Worm (Caenorhabditis elegans) whole organism, L4 larva: ENCODE measurements around the gene gpb-1.

Source experiments
- F26F4.8 ChIP-seq: fragments of 200-800 bp; sonication (Bioruptor generic); conservative IDR thresholded peaks from 2 replicates; pipeline ENCODE4 v1.3.6; 2022; ENCODE audit warnings: missing genetic modification characterization, missing compliant biosample characterization
- F44E2.7 ChIP-seq: fragments of 200-800 bp; sonication (Bioruptor generic); IDR thresholded peaks from 2 replicates; pipeline ENCODE4 v2.1.2; 2022; ENCODE audit warnings: missing genetic modification characterization, missing compliant biosample characterization
- ZK546.5 ChIP-seq, 2 experiments: sonication (generic microtip); optimal IDR thresholded peaks; 2 replicates each; lab custom pipeline; 2017; ENCODE audit warnings: missing biosample characterization in 2 of 2, missing genetic modification characterization in 2 of 2
- aha-1 ChIP-seq: fragments of 150-350 bp; peaks from one replicate; lab custom pipeline; 2014; ENCODE audit warnings: missing biosample characterization, missing genetic modification characterization
- attf-4 ChIP-seq: sonication (generic microtip); optimal IDR thresholded peaks from 3 replicates; lab custom pipeline; 2017; ENCODE audit warnings: missing biosample characterization, missing genetic modification characterization
- ceh-44 ChIP-seq: fragments of 200-800 bp; sonication (Bioruptor generic); IDR thresholded peaks from 2 replicates; pipeline ENCODE4 v1.3.6; 2022; ENCODE audit warnings: missing genetic modification reagents, missing genetic modification characterization, missing compliant biosample characterization
- cey-2 ChIP-seq: sonication (generic microtip); optimal IDR thresholded peaks from 3 replicates; lab custom pipeline; 2017; ENCODE audit warnings: missing genetic modification characterization, mild to moderate bottlenecking, missing compliant biosample characterization, antibody characterized with exemption, borderline replicate concordance; ENCODE audit not compliant: insufficient read depth
- ctbp-1 ChIP-seq: fragments of 200-800 bp; sonication (Bioruptor generic); IDR thresholded peaks from 2 replicates; pipeline ENCODE4 v1.3.6; 2022; ENCODE audit warnings: missing genetic modification reagents, missing genetic modification characterization, missing compliant biosample characterization
- daf-12 ChIP-seq: fragments of 150-350 bp; optimal IDR thresholded peaks from 2 replicates; lab custom pipeline; 2014; ENCODE audit warnings: missing biosample characterization, missing genetic modification reagents, missing genetic modification characterization
- daf-19 ChIP-seq: fragments of 200-800 bp; sonication (Bioruptor generic); conservative IDR thresholded peaks from 2 replicates; pipeline ENCODE4 v1.3.6; 2022; ENCODE audit warnings: missing genetic modification characterization, missing compliant biosample characterization
- dmd-8 ChIP-seq: fragments of 200-800 bp; sonication (Bioruptor generic); IDR thresholded peaks from 2 replicates; pipeline ENCODE4 v1.3.6; 2022; ENCODE audit warnings: missing genetic modification characterization, missing compliant biosample characterization
- dmd-9 ChIP-seq: fragments of 200-800 bp; sonication (Bioruptor generic); IDR thresholded peaks from 2 replicates; pipeline ENCODE4 v1.3.6; 2022; ENCODE audit warnings: missing genetic modification reagents, missing genetic modification characterization, missing compliant biosample characterization
- egl-43 ChIP-seq: fragments of 200-800 bp; sonication (Bioruptor generic); IDR thresholded peaks from 2 replicates; pipeline ENCODE4 v1.3.6; 2022; ENCODE audit warnings: missing genetic modification reagents, missing genetic modification characterization, missing compliant biosample characterization
- fkh-10 ChIP-seq: fragments of 150-350 bp; optimal IDR thresholded peaks from 2 replicates; lab custom pipeline; 2014; ENCODE audit warnings: missing biosample characterization, missing genetic modification reagents, missing genetic modification characterization
- hlh-11 ChIP-seq: fragments of 200-800 bp; sonication (Bioruptor generic); optimal IDR thresholded peaks from 2 replicates; lab custom pipeline; 2018; ENCODE audit warnings: mild to moderate bottlenecking, missing genetic modification characterization, missing compliant biosample characterization
- hlh-30 ChIP-seq: sonication (generic microtip); optimal IDR thresholded peaks from 2 replicates; lab custom pipeline; 2017; ENCODE audit warnings: antibody characterized with exemption, mild to moderate bottlenecking, missing genetic modification characterization, missing compliant biosample characterization; ENCODE audit not compliant: insufficient read depth
- hmg-1.1 ChIP-seq: fragments of 200-800 bp; sonication (Bioruptor generic); IDR thresholded peaks from 2 replicates; pipeline ENCODE4 v1.3.6; 2022; ENCODE audit warnings: missing genetic modification reagents, missing genetic modification characterization, missing compliant biosample characterization
- jun-1 ChIP-seq: fragments of 150-350 bp; optimal IDR thresholded peaks from 2 replicates; lab custom pipeline; 2014; ENCODE audit warnings: missing biosample characterization, missing genetic modification reagents, missing genetic modification characterization
- lin-38 ChIP-seq: fragments of 200-800 bp; sonication (Bioruptor generic); IDR thresholded peaks from 2 replicates; pipeline ENCODE4 v1.3.6; 2022; ENCODE audit warnings: missing genetic modification reagents, missing genetic modification characterization, missing compliant biosample characterization
- lsy-2 ChIP-seq, 2 experiments: fragments of 150-350 bp in 1 of 2; sonication (generic microtip) in 1 of 2; optimal IDR thresholded peaks; 2 replicates each; lab custom pipeline; 2014 to 2017; ENCODE audit warnings: missing biosample characterization in 2 of 2, missing genetic modification characterization in 2 of 2
- mdt-29 ChIP-seq: fragments of 200-800 bp; sonication (Bioruptor generic); IDR thresholded peaks from 2 replicates; pipeline ENCODE4 v1.3.6; 2022; ENCODE audit warnings: missing genetic modification reagents, missing genetic modification characterization, missing compliant biosample characterization
- mep-1 ChIP-seq: fragments of 150-350 bp; sonication (generic microtip); optimal IDR thresholded peaks from 3 replicates; lab custom pipeline; 2014; ENCODE audit warnings: missing biosample characterization, missing genetic modification characterization
- mes-2 ChIP-seq: sonication (generic microtip); optimal IDR thresholded peaks from 2 replicates; lab custom pipeline; 2016; ENCODE audit warnings: missing genotype, mild to moderate bottlenecking, missing genetic modification characterization, missing compliant biosample characterization; ENCODE audit not compliant: poor library complexity, severe bottlenecking
- mxl-2 ChIP-seq: fragments of 200-800 bp; sonication (Bioruptor generic); conservative IDR thresholded peaks from 2 replicates; pipeline ENCODE4 v1.3.6; 2022; ENCODE audit warnings: missing genetic modification reagents, missing genetic modification characterization, missing compliant biosample characterization
- nhr-41 ChIP-seq: fragments of 200-800 bp; sonication (Bioruptor generic); IDR thresholded peaks from 2 replicates; pipeline ENCODE4 v1.3.6; 2022; ENCODE audit warnings: missing genetic modification reagents, missing genetic modification characterization, missing compliant biosample characterization
- nhr-77 ChIP-seq: fragments of 150-350 bp; optimal IDR thresholded peaks from 2 replicates; lab custom pipeline; 2014; ENCODE audit warnings: missing biosample characterization, missing genetic modification characterization
- php-3 ChIP-seq: fragments of 200-800 bp; sonication (Bioruptor generic); IDR thresholded peaks from 2 replicates; pipeline ENCODE4 v1.3.6; 2022; ENCODE audit warnings: missing genetic modification reagents, missing genetic modification characterization, missing compliant biosample characterization
- rbr-2 ChIP-seq: sonication (generic microtip); optimal IDR thresholded peaks from 2 replicates; lab custom pipeline; 2016; ENCODE audit warnings: missing genotype, missing genetic modification characterization, missing compliant biosample characterization
- set-16 ChIP-seq: fragments of 200-800 bp; sonication (Bioruptor generic); IDR thresholded peaks from 2 replicates; pipeline ENCODE4 v1.3.6; 2022; ENCODE audit warnings: missing genetic modification reagents, missing genetic modification characterization, missing compliant biosample characterization
- tra-1 ChIP-seq: fragments of 200-800 bp; sonication (Bioruptor generic); IDR thresholded peaks from 2 replicates; pipeline ENCODE4 v1.3.6; 2022; ENCODE audit warnings: missing genetic modification reagents, missing genetic modification characterization, missing compliant biosample characterization
- unc-130 ChIP-seq: sonication (generic microtip); optimal IDR thresholded peaks from 2 replicates; lab custom pipeline; 2016; ENCODE audit warnings: missing genetic modification reagents, missing genetic modification characterization, missing compliant biosample characterization
- zfp-2 ChIP-seq: sonication (generic microtip); optimal IDR thresholded peaks from 2 replicates; lab custom pipeline; 2016; ENCODE audit warnings: mild to moderate bottlenecking, missing genetic modification characterization, missing compliant biosample characterization
- zip-2 ChIP-seq: fragments of 150-350 bp; optimal IDR thresholded peaks from 2 replicates; lab custom pipeline; 2014; ENCODE audit warnings: missing biosample characterization, missing genetic modification characterization
- ztf-11 ChIP-seq: fragments of 150-350 bp; optimal IDR thresholded peaks from 2 replicates; lab custom pipeline; 2014; ENCODE audit warnings: missing biosample characterization, missing genetic modification characterization
- ztf-7 ChIP-seq: fragments of 150-350 bp; optimal IDR thresholded peaks from 2 replicates; lab custom pipeline; 2014; ENCODE audit warnings: missing biosample characterization, missing genetic modification characterization

Gene gpb-1

DNA sequence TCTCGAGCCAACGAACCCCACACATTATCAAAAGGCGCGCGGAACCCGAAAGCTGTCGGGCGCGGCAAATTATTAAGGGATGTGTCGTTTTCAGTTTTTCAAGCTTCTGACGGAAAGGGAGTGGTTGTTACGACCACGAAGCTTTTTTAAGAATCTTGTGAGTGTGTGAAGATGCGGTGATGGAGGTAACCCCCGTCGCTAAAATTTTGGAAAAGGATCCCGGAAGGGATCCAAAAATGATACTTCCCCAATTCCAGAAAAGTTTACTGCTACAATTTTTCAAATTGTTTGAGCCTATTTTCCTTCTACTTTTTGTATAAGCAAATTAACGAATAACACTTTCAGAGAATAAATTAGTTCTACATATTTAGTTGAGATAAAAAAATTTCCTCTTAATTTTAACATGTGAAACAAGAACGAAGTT, 8.3 kb upstream of the gpb-1 start (continued):
- TF ChIP-seq zfp-2 (tag; lab: Kevin White, UChicago) (no peak), zip-2 (peak; percentile 37), tra-1 (GFP tag; lab: Robert Waterston, UW) (0 out of 2 replicates have a peak, but pooled peaks have one; percentile 43)
- TF ChIP-seq, all 104 proteins: peak for 47

ce11 chrII:11753186-11753585, 4.8 kb upstream of the gpb-1 start:
- TF ChIP-seq php-3 (GFP tag; lab: Robert Waterston, UW) (no peak), nhr-41 (GFP tag; lab: Robert Waterston, UW) (no peak), ztf-7 (tag; lab: Kevin White, UChicago) (no peak), aha-1 (peak; percentile 88), egl-43 (GFP tag; lab: Robert Waterston, UW) (0 out of 2 replicates have a peak, but pooled peaks have one; percentile 17), attf-4 (tag; lab: Kevin White, UChicago) (no peak), ceh-44 (GFP tag; lab: Robert Waterston, UW) (no peak)

DNA sequence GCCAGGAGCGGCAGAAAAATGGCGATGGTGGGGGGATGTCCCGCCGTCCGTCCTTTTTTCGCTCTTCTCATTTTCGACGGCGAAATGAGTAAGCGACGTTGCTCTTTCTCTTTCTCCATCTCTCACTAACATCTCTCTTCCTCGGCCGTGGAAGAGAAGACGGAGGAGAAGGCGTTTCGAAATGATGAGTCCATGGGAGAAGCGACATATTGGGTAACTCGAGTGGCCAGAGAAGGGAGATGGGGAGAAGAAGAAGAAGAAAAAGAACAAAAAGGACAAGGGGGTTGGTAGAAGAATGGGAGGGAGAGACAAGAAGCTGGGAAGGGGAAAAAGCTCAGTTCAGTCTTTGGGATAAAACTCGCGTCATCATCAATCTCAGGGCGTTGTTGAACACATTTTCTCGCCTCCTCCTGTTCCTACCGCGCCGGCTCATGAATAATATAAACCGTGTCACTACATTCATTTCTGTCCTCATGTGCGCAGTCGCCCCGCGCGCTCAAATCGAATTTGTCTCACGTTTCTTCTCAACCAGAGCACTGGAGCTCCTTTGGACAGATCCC, 3.3 kb upstream of the gpb-1 start:
- TF ChIP-seq ztf-7 (tag; lab: Kevin White, UChicago) = no peak
- no peak for TF ChIP-seq nhr-77
- no peak for TF ChIP-seq egl-43 (GFP tag; lab: Robert Waterston, UW)
- TF ChIP-seq mep-1 (tag; lab: Kevin White, UChicago) = peak; percentile 64
- TF ChIP-seq hlh-11 = peak; percentile 8
- TF ChIP-seq ztf-11 (tag; lab: Kevin White, UChicago) = no peak
- no peak for TF ChIP-seq ZK546.5 (tag; optimal IDR thresholded peaks at IDR 0.05; lab: Kevin White, UChicago)
- TF ChIP-seq ctbp-1 (GFP tag; lab: Robert Waterston, UW) = 0 out of 2 replicates have a peak, but pooled peaks have one; percentile 12
- no peak for TF ChIP-seq mxl-2
- no peak for TF ChIP-seq mdt-29 (GFP tag; lab: Robert Waterston, UW)
- no peak for TF ChIP-seq unc-130
- peak; percentile 59 for TF ChIP-seq set-16 (GFP tag; lab: Robert Waterston, UW)
- TF ChIP-seq rbr-2 (tag; lab: Kevin White, UChicago) = peak; percentile 13
- TF ChIP-seq hlh-30 (tag; lab: Kevin White, UChicago) = no peak
- no peak for TF ChIP-seq F44E2.7 (GFP tag; lab: Robert Waterston, UW)
- no peak for TF ChIP-seq lin-38 (GFP tag; lab: Robert Waterston, UW)
- no peak for TF ChIP-seq F26F4.8 (GFP tag; lab: Robert Waterston, UW)
- TF ChIP-seq dmd-8 (GFP tag; lab: Robert Waterston, UW) = no peak
- TF ChIP-seq daf-12 (tag; lab: Kevin White, UChicago) = no peak
- 0 out of 2 replicates have a peak, but pooled peaks have one; percentile 48 for TF ChIP-seq hmg-1.1 (GFP tag; lab: Robert Waterston, UW)
- no peak for TF ChIP-seq dmd-9 (GFP tag; lab: Robert Waterston, UW)
- TF ChIP-seq lsy-2 (tag; optimal IDR thresholded peaks at IDR 0.05; lab: Kevin White, UChicago) = peak; percentile 53 to 61
- TF ChIP-seq tra-1 (GFP tag; lab: Robert Waterston, UW) = no peak
- no peak for TF ChIP-seq daf-19
- TF ChIP-seq fkh-10 (GFP tag; lab: Kevin White, UChicago) = peak; percentile 46
- TF ChIP-seq jun-1 = no peak
- no peak for TF ChIP-seq cey-2 (tag; lab: Kevin White, UChicago)
- peak; percentile 38 for TF ChIP-seq mes-2 (tag; lab: Kevin White, UChicago)
